Fruit fly (Drosophila melanogaster) whole organism, embryonic: ENCODE results near the gene nod.

ENCODE experiments used
- Adf1 ChIP-seq: fragments of 200-800 bp; sonication (Bioruptor generic); IDR thresholded peaks from 2 replicates; pipeline ENCODE4 v1.3.6; 2022; ENCODE audit warnings: missing biosample characterization, missing genetic modification characterization
- B-H1 ChIP-seq: fragments of 200-800 bp; sonication (Bioruptor generic); IDR thresholded peaks from 3 replicates; pipeline ENCODE4 v1.3.6; 2022; ENCODE audit warnings: missing biosample characterization, missing genetic modification characterization
- CG10274 ChIP-seq: fragments of 200-800 bp; sonication (Bioruptor generic); optimal IDR thresholded peaks from 3 replicates; lab custom pipeline; 2017; ENCODE audit warnings: missing biosample characterization, mild to moderate bottlenecking, missing genetic modification characterization
- CG12236 ChIP-seq: fragments of 200-800 bp; sonication (Bioruptor generic); optimal IDR thresholded peaks from 2 replicates; lab custom pipeline; 2016; ENCODE audit warnings: missing biosample characterization, missing genetic modification characterization
- CG12659 ChIP-seq: fragments of 200-800 bp; sonication (Bioruptor generic); optimal IDR thresholded peaks from 3 replicates; lab custom pipeline; 2017; ENCODE audit warnings: mild to moderate bottlenecking, missing biosample characterization, missing genetic modification reagents, missing genetic modification characterization
- CG13424 ChIP-seq: fragments of 200-800 bp; sonication (Bioruptor generic); optimal IDR thresholded peaks from 2 replicates; lab custom pipeline; 2019; ENCODE audit warnings: missing biosample characterization, mild to moderate bottlenecking, missing genetic modification characterization, moderate library complexity
- CG17802 ChIP-seq: fragments of 200-800 bp; sonication (Bioruptor generic); optimal IDR thresholded peaks from 2 replicates; lab custom pipeline; 2018; ENCODE audit warnings: missing biosample characterization, mild to moderate bottlenecking, missing genetic modification characterization, moderate library complexity
- CG17912 ChIP-seq: fragments of 200-800 bp; sonication (Bioruptor generic); optimal IDR thresholded peaks from 2 replicates; lab custom pipeline; 2018; ENCODE audit warnings: missing biosample characterization, mild to moderate bottlenecking, missing genetic modification characterization
- CG18262 ChIP-seq: fragments of 200-800 bp; optimal IDR thresholded peaks from 3 replicates; lab custom pipeline; 2019; ENCODE audit warnings: missing biosample characterization, mild to moderate bottlenecking, missing genetic modification characterization, moderate library complexity
- CG2678 ChIP-seq: fragments of 200-800 bp; sonication (Bioruptor generic); optimal IDR thresholded peaks from 3 replicates; lab custom pipeline; 2019; ENCODE audit warnings: missing biosample characterization, mild to moderate bottlenecking, missing genetic modification characterization, moderate library complexity
- CG30020 ChIP-seq: fragments of 200-800 bp; optimal IDR thresholded peaks from 2 replicates; lab custom pipeline; 2019; ENCODE audit warnings: missing biosample characterization, mild to moderate bottlenecking, missing genetic modification characterization, moderate library complexity
- CG31441 ChIP-seq: fragments of 200-800 bp; sonication (Bioruptor generic); IDR thresholded peaks from 2 replicates; pipeline ENCODE4 v1.3.6; 2022; ENCODE audit warnings: missing biosample characterization, missing genetic modification characterization
- CG7556 ChIP-seq: fragments of 200-800 bp; sonication (Bioruptor generic); optimal IDR thresholded peaks from 2 replicates; lab custom pipeline; 2017; ENCODE audit warnings: missing biosample characterization, mild to moderate bottlenecking, missing genetic modification characterization
- CG8281 ChIP-seq: fragments of 200-800 bp; sonication (Bioruptor generic); optimal IDR thresholded peaks from 2 replicates; lab custom pipeline; 2018; ENCODE audit warnings: missing biosample characterization, mild to moderate bottlenecking, missing genetic modification characterization, moderate library complexity
- CG8290 ChIP-seq, 3 experiments: fragments of 200-800 bp; sonication (Bioruptor generic); optimal IDR thresholded peaks; 2 replicates each; lab custom pipeline; 2016 to 2019; ENCODE audit warnings: missing biosample characterization in 3 of 3, missing genetic modification characterization in 3 of 3, mild to moderate bottlenecking in 2 of 3, moderate library complexity in 1 of 3
- CG8388 ChIP-seq: fragments of 200-800 bp; sonication (Bioruptor generic); optimal IDR thresholded peaks from 2 replicates; lab custom pipeline; 2019; ENCODE audit warnings: missing biosample characterization, mild to moderate bottlenecking, missing genetic modification characterization, moderate library complexity
- CG9876 ChIP-seq: fragments of 200-800 bp; sonication (Bioruptor generic); optimal IDR thresholded peaks from 2 replicates; lab custom pipeline; 2016; ENCODE audit warnings: missing biosample characterization, missing genetic modification characterization
- Dbx ChIP-seq: fragments of 200-800 bp; sonication (Bioruptor generic); IDR thresholded peaks from 3 replicates; pipeline ENCODE4 v1.3.6; 2022; ENCODE audit warnings: missing biosample characterization, missing genetic modification characterization
- HLH3B ChIP-seq: fragments of 200-800 bp; sonication (Bioruptor generic); IDR thresholded peaks from 2 replicates; pipeline ENCODE4 v1.3.6; 2022; ENCODE audit warnings: missing biosample characterization, missing genetic modification characterization
- HLH54F ChIP-seq: fragments of 200-800 bp; sonication (Bioruptor generic); optimal IDR thresholded peaks from 3 replicates; lab custom pipeline; 2016; ENCODE audit warnings: missing biosample characterization, missing genetic modification characterization
- HLHmδ ChIP-seq: fragments of 200-800 bp; sonication (Bioruptor generic); optimal IDR thresholded peaks from 2 replicates; lab custom pipeline; 2018; ENCODE audit warnings: missing biosample characterization, mild to moderate bottlenecking, missing genetic modification characterization, moderate library complexity
- Hey ChIP-seq: fragments of 200-800 bp; sonication (Bioruptor generic); optimal IDR thresholded peaks from 3 replicates; lab custom pipeline; 2018; ENCODE audit warnings: missing biosample characterization, mild to moderate bottlenecking, missing genetic modification characterization
- Hr3 ChIP-seq: fragments of 200-800 bp; sonication (Bioruptor generic); optimal IDR thresholded peaks from 3 replicates; lab custom pipeline; 2016; ENCODE audit warnings: missing biosample characterization, missing genetic modification characterization
- MESR4 ChIP-seq: fragments of 200-800 bp; sonication (Bioruptor generic); optimal IDR thresholded peaks from 2 replicates; lab custom pipeline; 2018; ENCODE audit warnings: missing biosample characterization, mild to moderate bottlenecking, missing genetic modification characterization, moderate library complexity
- NFAT ChIP-seq: fragments of 200-800 bp; sonication (Bioruptor generic); IDR thresholded peaks from 2 replicates; pipeline ENCODE4 v1.3.6; 2022; ENCODE audit warnings: missing biosample characterization, missing genetic modification characterization
- NK7.1 ChIP-seq: fragments of 200-800 bp; sonication (Bioruptor generic); optimal IDR thresholded peaks from 3 replicates; lab custom pipeline; 2016; ENCODE audit warnings: missing biosample characterization, missing genetic modification characterization
- Oaz ChIP-seq: fragments of 200-800 bp; sonication (Bioruptor generic); IDR thresholded peaks from 2 replicates; pipeline ENCODE4 v1.3.6; 2022; ENCODE audit warnings: missing biosample characterization, missing genetic modification characterization
- Sry-δ ChIP-seq: fragments of 200-800 bp; sonication (Bioruptor generic); optimal IDR thresholded peaks from 2 replicates; lab custom pipeline; 2016; ENCODE audit warnings: missing biosample characterization, missing genetic modification characterization
- Ssrp ChIP-seq: fragments of 200-800 bp; sonication (Bioruptor generic); optimal IDR thresholded peaks from 2 replicates; lab custom pipeline; 2018; ENCODE audit warnings: missing biosample characterization, mild to moderate bottlenecking, missing genetic modification characterization, moderate library complexity
- bcd ChIP-seq: fragments of 200-800 bp; sonication (Bioruptor generic); optimal IDR thresholded peaks from 2 replicates; lab custom pipeline; 2017; ENCODE audit warnings: missing biosample characterization, mild to moderate bottlenecking, missing genetic modification characterization
- bowl ChIP-seq: fragments of 200-800 bp; sonication (Bioruptor generic); IDR thresholded peaks from 2 replicates; pipeline ENCODE4 v1.3.6; 2022; ENCODE audit warnings: missing biosample characterization, missing genetic modification characterization
- bsh ChIP-seq, 2 experiments: fragments of 200-800 bp; sonication (Bioruptor generic); optimal IDR thresholded peaks; 2 replicates each; lab custom pipeline; 2017 to 2018; ENCODE audit warnings: mild to moderate bottlenecking in 2 of 2, missing biosample characterization in 2 of 2, missing genetic modification characterization in 2 of 2, moderate library complexity in 1 of 2
- chm ChIP-seq: fragments of 200-800 bp; sonication (Bioruptor generic); IDR thresholded peaks from 2 replicates; pipeline ENCODE4 v1.3.6; 2022; ENCODE audit warnings: missing biosample characterization, missing genetic modification characterization
- dpn ChIP-seq, 2 experiments: fragments of 200-800 bp; sonication (Bioruptor generic); optimal IDR thresholded peaks; 3 replicates each; lab custom pipeline; 2016; ENCODE audit warnings: missing biosample characterization in 2 of 2, missing genetic modification characterization in 2 of 2
- emc ChIP-seq: fragments of 200-800 bp; sonication (Bioruptor generic); optimal IDR thresholded peaks from 2 replicates; lab custom pipeline; 2016; ENCODE audit warnings: missing biosample characterization, missing genetic modification characterization
- gce ChIP-seq: fragments of 200-800 bp; sonication (Bioruptor generic); IDR thresholded peaks from 3 replicates; pipeline ENCODE4 v1.3.6; 2022; ENCODE audit warnings: missing biosample characterization, missing genetic modification characterization
- gt ChIP-seq: fragments of 200-800 bp; sonication (Bioruptor generic); IDR thresholded peaks from 2 replicates; pipeline ENCODE4 v1.3.6; 2022; ENCODE audit warnings: missing biosample characterization, missing genetic modification characterization
- her ChIP-seq: fragments of 200-800 bp; sonication (Bioruptor generic); optimal IDR thresholded peaks from 2 replicates; lab custom pipeline; 2016; ENCODE audit warnings: missing biosample characterization, missing genetic modification characterization
- nom ChIP-seq: fragments of 200-800 bp; sonication (Bioruptor generic); optimal IDR thresholded peaks from 2 replicates; lab custom pipeline; 2017; ENCODE audit warnings: missing biosample characterization, missing genetic modification characterization, mild to moderate bottlenecking, moderate library complexity, missing genetic modification reagents
- p53 ChIP-seq: fragments of 200-800 bp; sonication (Bioruptor generic); optimal IDR thresholded peaks from 2 replicates; lab custom pipeline; 2016; ENCODE audit warnings: missing biosample characterization, missing genetic modification characterization
- pum ChIP-seq: fragments of 200-800 bp; sonication (Bioruptor generic); optimal IDR thresholded peaks from 2 replicates; lab custom pipeline; 2016; ENCODE audit warnings: missing biosample characterization, missing genetic modification characterization
- run ChIP-seq: fragments of 200-800 bp; sonication (Bioruptor generic); optimal IDR thresholded peaks from 3 replicates; lab custom pipeline; 2018; ENCODE audit warnings: missing biosample characterization, mild to moderate bottlenecking, missing genetic modification characterization
- so ChIP-seq: fragments of 200-800 bp; sonication (Bioruptor generic); IDR thresholded peaks from 3 replicates; pipeline ENCODE4 v1.3.6; 2022; ENCODE audit warnings: missing biosample characterization, missing genetic modification characterization
- sqz ChIP-seq: fragments of 200-800 bp; sonication (Bioruptor generic); optimal IDR thresholded peaks from 3 replicates; lab custom pipeline; 2018; ENCODE audit warnings: missing biosample characterization, mild to moderate bottlenecking, missing genetic modification characterization
- tll ChIP-seq, 2 experiments: fragments of 200-800 bp in 1 of 2; fragments of >200 bp in 1 of 2; sonication (Bioruptor generic) in 1 of 2; optimal IDR thresholded peaks; 2 replicates each; lab custom pipeline; 2017 to 2019; ENCODE audit warnings: missing biosample characterization in 2 of 2, missing genetic modification characterization in 2 of 2, mild to moderate bottlenecking in 1 of 2, moderate library complexity in 1 of 2
- ttk ChIP-seq: fragments of 200-800 bp; sonication (Bioruptor generic); IDR thresholded peaks from 2 replicates; pipeline ENCODE4 v2.1.2; 2022; ENCODE audit warnings: missing biosample characterization, missing genetic modification characterization
- usp ChIP-seq: fragments of >200 bp; optimal IDR thresholded peaks from 2 replicates; lab custom pipeline; 2017; ENCODE audit warnings: missing biosample characterization, missing genetic modification characterization
- vvl ChIP-seq: fragments of 200-800 bp; sonication (Bioruptor generic); IDR thresholded peaks from 2 replicates; pipeline ENCODE4 v1.3.6; 2022; ENCODE audit warnings: missing biosample characterization, missing genetic modification characterization
- zf30C ChIP-seq: fragments of 200-800 bp; sonication (Bioruptor generic); optimal IDR thresholded peaks from 3 replicates; lab custom pipeline; 2018; ENCODE audit warnings: missing biosample characterization, mild to moderate bottlenecking, missing genetic modification characterization

Gene nod

dm6 chrX:11569956-11570695 lies 10.4 kb upstream of the nod start, which contains the start of the genes Polr2A and CG11699 (continued):
- no peak; the same call in none of the 2 replicates for TF ChIP-seq Adf1 (GFP tag; lab: Robert Waterston, UW)
- TF ChIP-seq tll (GFP tag; optimal IDR thresholded peaks at IDR 0.05; lab: Kevin White, UChicago): peak in 1 of 2 experiments; percentile 47
- TF ChIP-seq CG12659 (GFP tag; lab: Kevin White, UChicago): peak; percentile 69
- TF ChIP-seq Dbx: peak; percentile 45; the same call in 2 of the 3 replicates
- no peak for TF ChIP-seq CG8388 (GFP tag; lab: Kevin White, UChicago)
- no peak for TF ChIP-seq HLH54F
- no peak for TF ChIP-seq chm (GFP tag; lab: Robert Waterston, UW)
- no peak for TF ChIP-seq run (tag; lab: Kevin White, UChicago)
- TF ChIP-seq vvl (GFP tag; lab: Robert Waterston, UW): 0 out of 2 replicates have a peak, but pooled peaks have one; percentile 22
- no peak for TF ChIP-seq NFAT
- TF ChIP-seq sqz (GFP tag; lab: Kevin White, UChicago): peak; percentile 54
- TF ChIP-seq gt (GFP tag; lab: Robert Waterston, UW): no peak
- TF ChIP-seq zf30C (GFP tag; lab: Kevin White, UChicago): no peak
- TF ChIP-seq CG8281 (tag; lab: Kevin White, UChicago): no peak
- TF ChIP-seq Ssrp (tag; lab: Kevin White, UChicago): peak; percentile 12
- TF ChIP-seq Sry-δ (GFP tag; lab: Kevin White, UChicago): peak; percentile 2
- TF ChIP-seq CG8290 (GFP tag; optimal IDR thresholded peaks at IDR 0.05; lab: Kevin White, UChicago): peak; percentile 25
- TF ChIP-seq CG8290 (tag; optimal IDR thresholded peaks at IDR 0.05; lab: Kevin White, UChicago): peak in 1 of 2 experiments; percentile 24
- no peak for TF ChIP-seq CG17802 (tag; lab: Kevin White, UChicago)
- TF ChIP-seq CG2678 (tag; lab: Kevin White, UChicago): no peak
- TF ChIP-seq CG18262 (tag; lab: Kevin White, UChicago): peak; percentile 46
- no peak for TF ChIP-seq HLHmδ (GFP tag; lab: Kevin White, UChicago)
- TF ChIP-seq emc (GFP tag; lab: Kevin White, UChicago): no peak
- peak; percentile 60 for TF ChIP-seq CG13424 (tag; lab: Kevin White, UChicago)
- no peak for TF ChIP-seq HLH3B (GFP tag; lab: Robert Waterston, UW)
- TF ChIP-seq MESR4 (GFP tag; lab: Kevin White, UChicago): peak; percentile 73
- no peak for TF ChIP-seq usp (GFP tag; lab: Kevin White, UChicago)
- TF ChIP-seq CG12236 (GFP tag; lab: Kevin White, UChicago): no peak
- no peak for TF ChIP-seq CG17912 (GFP tag; lab: Kevin White, UChicago)
- no peak for TF ChIP-seq her (GFP tag; lab: Kevin White, UChicago)
- no peak for TF ChIP-seq CG10274
- TF ChIP-seq ttk (GFP tag; lab: Robert Waterston, UW): no peak
- peak; percentile 46 for TF ChIP-seq bcd
- no peak; the same call in 2 of the 3 replicates for TF ChIP-seq B-H1
- peak; percentile 6 to 57 for TF ChIP-seq bsh (GFP tag; optimal IDR thresholded peaks at IDR 0.05; lab: Kevin White, UChicago)
- no peak for TF ChIP-seq pum (GFP tag; lab: Kevin White, UChicago)
- TF ChIP-seq Hey: no peak
- TF ChIP-seq so: no peak
- no peak for TF ChIP-seq CG9876 (GFP tag; lab: Kevin White, UChicago)
- TF ChIP-seq nom (GFP tag; lab: Kevin White, UChicago): peak; percentile 76
- TF ChIP-seq CG31441 (GFP tag; lab: Robert Waterston, UW): no peak; the same call in 1 of the 2 replicates
- peak in 1 of 2 experiments; percentile 45 for TF ChIP-seq dpn (GFP tag; optimal IDR thresholded peaks at IDR 0.05; lab: Kevin White, UChicago)
- no peak for TF ChIP-seq NK7.1 (GFP tag; lab: Kevin White, UChicago)
- no peak for TF ChIP-seq p53 (GFP tag; lab: Kevin White, UChicago)
- peak; percentile 39 for TF ChIP-seq CG7556 (GFP tag; lab: Kevin White, UChicago)
- TF ChIP-seq Hr3 (GFP tag; lab: Kevin White, UChicago): peak; percentile 57
- TF ChIP-seq bowl: no peak
- no peak for TF ChIP-seq Oaz (GFP tag; lab: Robert Waterston, UW)
- TF ChIP-seq CG30020 (tag; lab: Kevin White, UChicago): peak; percentile 55
- TF ChIP-seq gce (GFP tag; lab: Robert Waterston, UW): no peak
